Fruit fly (Drosophila melanogaster) whole organism, wandering third instar larva: ENCODE results near the gene CG2182.

Source experiments
- Abd-B ChIP-seq: fragments of >200 bp; optimal IDR thresholded peaks from 2 replicates; lab custom pipeline; 2017; ENCODE audit warnings: missing biosample characterization, missing genetic modification characterization
- CG9705 ChIP-seq: fragments of 200-800 bp; sonication (Bioruptor generic); optimal IDR thresholded peaks from 2 replicates; lab custom pipeline; 2018; ENCODE audit warnings: missing biosample characterization, mild to moderate bottlenecking, missing genetic modification characterization
- CrebA ChIP-seq: fragments of 200-800 bp; sonication (Bioruptor generic); optimal IDR thresholded peaks from 2 replicates; lab custom pipeline; 2016; ENCODE audit warnings: missing biosample characterization, mild to moderate bottlenecking, missing genetic modification characterization, borderline replicate concordance
- Dfd ChIP-seq: fragments of >200 bp; optimal IDR thresholded peaks from 2 replicates; lab custom pipeline; 2017; ENCODE audit warnings: missing biosample characterization, missing genetic modification characterization
- Dif ChIP-seq: fragments of 200-275, 200-300 bp; sonication (Bioruptor generic); optimal IDR thresholded peaks from 2 replicates; lab custom pipeline; 2018; ENCODE audit warnings: missing biosample characterization, missing genetic modification characterization; ENCODE audit not compliant: partially characterized antibody
- GATAd ChIP-seq: sonication (Bioruptor generic); optimal IDR thresholded peaks from 2 replicates; lab custom pipeline; 2016; ENCODE audit warnings: missing biosample characterization, missing genetic modification characterization
- HLH106 ChIP-seq: fragments of 200-800 bp; optimal IDR thresholded peaks from 3 replicates; lab custom pipeline; 2019; ENCODE audit warnings: missing biosample characterization, mild to moderate bottlenecking, missing genetic modification characterization, moderate library complexity
- Hnf4 ChIP-seq: fragments of 200-800 bp; sonication (Bioruptor generic); optimal IDR thresholded peaks from 2 replicates; lab custom pipeline; 2016; ENCODE audit warnings: missing biosample characterization, mild to moderate bottlenecking, missing genetic modification characterization
- Hr78 ChIP-seq: fragments of >200 bp; optimal IDR thresholded peaks from 2 replicates; lab custom pipeline; 2017; ENCODE audit warnings: missing biosample characterization, missing genetic modification characterization
- Hr83 ChIP-seq: fragments of 200-300 bp; sonication (Bioruptor generic); optimal IDR thresholded peaks from 2 replicates; lab custom pipeline; 2016; ENCODE audit warnings: missing biosample characterization, mild to moderate bottlenecking, missing genetic modification characterization, moderate library complexity; ENCODE audit not compliant: poor library complexity, severe bottlenecking
- Jra ChIP-seq: sonication (Bioruptor generic); optimal IDR thresholded peaks from 2 replicates; lab custom pipeline; 2016; ENCODE audit warnings: missing biosample characterization, missing genetic modification characterization
- Mio ChIP-seq: sonication (Bioruptor generic); optimal IDR thresholded peaks from 2 replicates; lab custom pipeline; 2016; ENCODE audit warnings: missing biosample characterization, missing genetic modification characterization
- Myc ChIP-seq: fragments of >200 bp; optimal IDR thresholded peaks from 2 replicates; lab custom pipeline; 2017
- N ChIP-seq: fragments of >200 bp; optimal IDR thresholded peaks from 2 replicates; lab custom pipeline; 2018; ENCODE audit warnings: missing biosample characterization, missing external identifiers, missing genetic modification characterization
- OdsH ChIP-seq: fragments of 200-800 bp; sonication (Bioruptor generic); optimal IDR thresholded peaks from 2 replicates; lab custom pipeline; 2016; ENCODE audit warnings: missing biosample characterization, mild to moderate bottlenecking, missing genetic modification characterization
- Rel ChIP-seq, 2 experiments: fragments of 200-800 bp; sonication (Bioruptor generic) in 1 of 2; optimal IDR thresholded peaks; 2 replicates in 1 of 2; 3 replicates in 1 of 2; lab custom pipeline; 2016 to 2019; ENCODE audit warnings: mild to moderate bottlenecking in 2 of 2, missing biosample characterization in 2 of 2, missing genetic modification characterization in 2 of 2, moderate library complexity in 1 of 2
- Sp1 ChIP-seq: fragments of 200-800 bp; sonication (Bioruptor generic); optimal IDR thresholded peaks from 3 replicates; lab custom pipeline; 2019; ENCODE audit warnings: missing biosample characterization, mild to moderate bottlenecking, missing genetic modification characterization, moderate library complexity
- br ChIP-seq: fragments of 200-800 bp; sonication (Bioruptor generic); optimal IDR thresholded peaks from 2 replicates; lab custom pipeline; 2016; ENCODE audit warnings: missing biosample characterization, missing genetic modification characterization
- dl ChIP-seq, 2 experiments: fragments of 175-275, 200-275 bp in 1 of 2; fragments of 200-275 bp in 1 of 2; sonication (Bioruptor generic); optimal IDR thresholded peaks; lab custom pipeline; 2018; ENCODE audit warnings: mild to moderate bottlenecking in 2 of 2, missing biosample characterization in 2 of 2, missing genetic modification characterization in 2 of 2, moderate library complexity in 2 of 2; ENCODE audit not compliant: partially characterized antibody in 2 of 2, insufficient read depth in 1 of 2
- dsf ChIP-seq: sonication (Bioruptor generic); optimal IDR thresholded peaks from 2 replicates; lab custom pipeline; 2016; ENCODE audit warnings: missing biosample characterization, missing genetic modification characterization, borderline replicate concordance
- ey ChIP-seq: fragments of 200-800 bp; sonication (Bioruptor generic); optimal IDR thresholded peaks from 2 replicates; lab custom pipeline; 2016; ENCODE audit warnings: missing biosample characterization, missing genetic modification characterization
- foxo ChIP-seq, 2 experiments: fragments of 200-800 bp; sonication (Bioruptor generic); optimal IDR thresholded peaks; 2 replicates in 1 of 2; 3 replicates in 1 of 2; lab custom pipeline; 2016 to 2017; ENCODE audit warnings: missing biosample characterization in 2 of 2, missing genetic modification characterization in 2 of 2
- fru ChIP-seq: fragments of 200-800 bp; sonication (Bioruptor generic); optimal IDR thresholded peaks from 3 replicates; lab custom pipeline; 2016; ENCODE audit warnings: missing biosample characterization, mild to moderate bottlenecking, missing genetic modification characterization
- h ChIP-seq: fragments of 200-800 bp; sonication (Bioruptor generic); optimal IDR thresholded peaks from 3 replicates; lab custom pipeline; 2016; ENCODE audit warnings: missing biosample characterization, mild to moderate bottlenecking, missing genetic modification characterization
- jim ChIP-seq: fragments of 175-275, 200-325 bp; sonication (Bioruptor generic); optimal IDR thresholded peaks from 2 replicates; lab custom pipeline; 2016; ENCODE audit warnings: missing biosample characterization, mild to moderate bottlenecking, missing genetic modification characterization
- lola ChIP-seq: fragments of >200 bp; optimal IDR thresholded peaks from 2 replicates; lab custom pipeline; 2017; ENCODE audit warnings: missing biosample characterization, missing genetic modification characterization
- psq ChIP-seq: fragments of 200-800 bp; sonication (Bioruptor generic); optimal IDR thresholded peaks from 3 replicates; lab custom pipeline; 2017; ENCODE audit warnings: missing biosample characterization, mild to moderate bottlenecking, missing genetic modification characterization, moderate library complexity
- rgr ChIP-seq: fragments of 200-800 bp; sonication (Bioruptor generic); optimal IDR thresholded peaks from 3 replicates; lab custom pipeline; 2016; ENCODE audit warnings: missing biosample characterization, mild to moderate bottlenecking, missing genetic modification characterization
- sage ChIP-seq: fragments of 200-800 bp; sonication (Bioruptor generic); optimal IDR thresholded peaks from 2 replicates; lab custom pipeline; 2016; ENCODE audit warnings: missing biosample characterization, mild to moderate bottlenecking, missing genetic modification characterization
- sv ChIP-seq: fragments of 200-800 bp; sonication (Bioruptor generic); optimal IDR thresholded peaks from 3 replicates; lab custom pipeline; 2016; ENCODE audit warnings: missing biosample characterization, missing genetic modification characterization
- tai ChIP-seq: sonication (Bioruptor generic); optimal IDR thresholded peaks from 2 replicates; lab custom pipeline; 2016; ENCODE audit warnings: missing biosample characterization, missing genetic modification characterization
- usp ChIP-seq: fragments of >200 bp; optimal IDR thresholded peaks from 2 replicates; lab custom pipeline; 2017; ENCODE audit warnings: missing biosample characterization, missing genetic modification characterization
- woc ChIP-seq: sonication (Bioruptor generic); optimal IDR thresholded peaks from 2 replicates; lab custom pipeline; 2016; ENCODE audit warnings: missing biosample characterization, mild to moderate bottlenecking, missing genetic modification characterization

Gene CG2182

DNA sequence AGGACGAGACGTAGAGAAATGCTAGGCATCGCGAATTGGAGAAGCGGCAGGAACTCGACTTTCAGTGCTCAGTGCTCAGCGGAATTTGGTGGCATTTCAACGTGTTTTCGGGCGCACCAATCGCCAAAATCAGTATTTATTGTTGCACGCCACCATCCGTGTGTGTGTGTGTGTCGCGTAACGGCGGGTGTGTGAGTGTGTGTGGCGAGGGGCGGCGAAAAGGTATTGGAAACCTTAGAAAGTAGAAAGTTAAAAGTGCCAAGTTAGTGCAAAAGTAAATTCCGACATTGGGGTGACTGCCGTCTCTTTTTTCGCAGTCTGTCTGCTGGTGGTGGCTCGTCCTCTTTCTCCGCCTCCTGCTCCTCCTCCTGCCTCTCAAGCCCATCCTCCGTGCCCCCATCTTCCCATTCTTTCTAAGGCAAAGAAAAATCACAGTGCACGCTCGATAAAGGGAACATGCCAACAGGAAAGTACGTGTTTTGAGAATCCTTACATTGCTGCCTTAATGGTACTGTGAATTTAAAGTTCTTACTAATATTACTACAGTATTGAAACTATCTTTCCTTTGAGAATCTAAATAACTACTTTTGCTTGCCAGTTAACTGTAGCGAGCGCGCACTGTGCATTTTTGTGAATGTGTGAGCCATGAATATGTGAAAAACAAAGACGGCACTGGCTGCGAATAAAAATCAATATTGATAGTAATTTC lies 26.5 kb upstream of the CG2182 start (continued):
- no peak for TF ChIP-seq Abd-B (GFP tag; lab: Kevin White, UChicago)
- no peak for TF ChIP-seq Jra (GFP tag; lab: Kevin White, UChicago)
- TF ChIP-seq GATAd, result no peak
- no peak for TF ChIP-seq N (GFP tag; lab: Kevin White, UChicago)
- no peak for TF ChIP-seq Rel (GFP tag; optimal IDR thresholded peaks at IDR 0.05; lab: Kevin White, UChicago)
- no peak for TF ChIP-seq Rel (tag; optimal IDR thresholded peaks at IDR 0.05; lab: Kevin White, UChicago)
- TF ChIP-seq woc (GFP tag; lab: Kevin White, UChicago), result peak; percentile 51
- TF ChIP-seq OdsH, result peak; percentile 30
- no peak for TF ChIP-seq jim (GFP tag; lab: Kevin White, UChicago)
- no peak for TF ChIP-seq Dif

- TF ChIP-seq Sp1 (GFP tag; lab: Kevin White, UChicago), result no peak
- TF ChIP-seq woc (GFP tag; lab: Kevin White, UChicago), result no peak
- peak in 1 of 2 experiments; percentile 28 for TF ChIP-seq foxo (GFP tag; optimal IDR thresholded peaks at IDR 0.05; lab: Kevin White, UChicago)
- TF ChIP-seq Myc (lab: Kevin White, UChicago), result peak; percentile 53
- TF ChIP-seq N (GFP tag; lab: Kevin White, UChicago), result no peak
- TF ChIP-seq Hnf4 (GFP tag; lab: Kevin White, UChicago), result peak; percentile 54
- no peak for TF ChIP-seq Mio (GFP tag; lab: Kevin White, UChicago)
- TF ChIP-seq tai (GFP tag; lab: Kevin White, UChicago), result peak; percentile 31
- peak; percentile 29 for TF ChIP-seq h
- no peak for TF ChIP-seq CG9705 (GFP tag; lab: Kevin White, UChicago)
- no peak for TF ChIP-seq Hr83 (GFP tag; lab: Kevin White, UChicago)
- TF ChIP-seq usp (GFP tag; lab: Kevin White, UChicago), result no peak
- no peak for TF ChIP-seq psq
- TF ChIP-seq jim (GFP tag; lab: Kevin White, UChicago), result no peak
- TF ChIP-seq OdsH, result peak; percentile 4
- no peak for TF ChIP-seq Dfd (GFP tag; lab: Kevin White, UChicago)
- no peak for TF ChIP-seq sv (GFP tag; lab: Kevin White, UChicago)
- TF ChIP-seq fru (GFP tag; lab: Kevin White, UChicago), result no peak
- no peak for TF ChIP-seq CrebA (GFP tag; lab: Kevin White, UChicago)
- no peak for TF ChIP-seq ey
- no peak for TF ChIP-seq dsf (GFP tag; lab: Kevin White, UChicago)
- no peak for TF ChIP-seq sage (GFP tag; lab: Kevin White, UChicago)
- TF ChIP-seq HLH106 (tag; lab: Kevin White, UChicago), result peak; percentile 18
- TF ChIP-seq br (GFP tag; lab: Kevin White, UChicago), result no peak
- TF ChIP-seq Dif, result peak; percentile 51
- TF ChIP-seq rgr (GFP tag; lab: Kevin White, UChicago), result peak; percentile 39
- peak; percentile 19 for TF ChIP-seq Jra (GFP tag; lab: Kevin White, UChicago)
- TF ChIP-seq, all 38 proteins: peak for 10
These were observed 25.7 kb upstream of the CG2182 start, which contains the start of the genes Rab23 and plx for dm6 chr3R:5685269-5686048. Gene Rab23, minus strand, starts transcription at chr3R:5685434. Gene plx, plus strand, starts transcription at chr3R:5685855.

- TF ChIP-seq Hnf4 (GFP tag; lab: Kevin White, UChicago) (no peak), dsf (GFP tag; lab: Kevin White, UChicago) (no peak), CG9705 (GFP tag; lab: Kevin White, UChicago) (no peak), Abd-B (GFP tag; lab: Kevin White, UChicago) (no peak), Hr78 (no peak), GATAd (no peak), tai (GFP tag; lab: Kevin White, UChicago) (no peak), dl (GFP tag; optimal IDR thresholded peaks at IDR 0.05; lab: Kevin White, UChicago; ENCODE audit: insufficient read depth in 1 of 2, partially characterized antibody in 2 of 2) (no peak), jim (GFP tag; lab: Kevin White, UChicago) (no peak), lola (GFP tag; lab: Kevin White, UChicago) (no peak)
These were observed 24.9 kb upstream of the CG2182 start for dm6 chr3R:5684550-5685118.
